Fruit fly (Drosophila melanogaster) whole organism, embryonic: Measurements from ENCODE around the gene m-cup.

Experiments used
- CG12744 ChIP-seq: fragments of 200-800 bp; sonication (Bioruptor generic); optimal IDR thresholded peaks from 2 replicates; lab custom pipeline; 2016; ENCODE audit warnings: missing biosample characterization, missing genetic modification characterization
- CG14965 ChIP-seq: fragments of 200-800 bp; sonication (Bioruptor generic); optimal IDR thresholded peaks from 2 replicates; lab custom pipeline; 2016; ENCODE audit warnings: missing biosample characterization, missing genetic modification characterization, borderline replicate concordance
- Dll ChIP-seq: fragments of 200-800 bp; sonication (Bioruptor generic); IDR thresholded peaks from 4 replicates; pipeline ENCODE4 v1.3.6; 2022; ENCODE audit warnings: missing biosample characterization, missing genetic modification characterization; ENCODE audit not compliant: partially characterized antibody
- chm ChIP-seq: fragments of 200-800 bp; sonication (Bioruptor generic); IDR thresholded peaks from 2 replicates; pipeline ENCODE4 v1.3.6; 2022; ENCODE audit warnings: missing biosample characterization, missing genetic modification characterization
- dmrt11E ChIP-seq: fragments of 200-800 bp; sonication (Bioruptor generic); optimal IDR thresholded peaks from 3 replicates; lab custom pipeline; 2018; ENCODE audit warnings: missing biosample characterization, mild to moderate bottlenecking, missing genetic modification characterization, moderate library complexity
- eyg ChIP-seq: fragments of 200-800 bp; sonication (Bioruptor generic); optimal IDR thresholded peaks from 3 replicates; lab custom pipeline; 2016; ENCODE audit warnings: missing biosample characterization, missing genetic modification characterization
- fu2 ChIP-seq: fragments of 200-800 bp; sonication (Bioruptor generic); optimal IDR thresholded peaks from 2 replicates; lab custom pipeline; 2016; ENCODE audit warnings: missing biosample characterization, missing genetic modification characterization
- scrt ChIP-seq: fragments of 200-800 bp; sonication (Bioruptor generic); optimal IDR thresholded peaks from 2 replicates; lab custom pipeline; 2018; ENCODE audit warnings: missing biosample characterization, mild to moderate bottlenecking, missing genetic modification characterization, moderate library complexity
- sna ChIP-seq: fragments of 200-800 bp; sonication (Bioruptor generic); IDR thresholded peaks from 2 replicates; pipeline ENCODE4 v1.3.6; 2022; ENCODE audit warnings: missing biosample characterization, missing genetic modification characterization; ENCODE audit not compliant: partially characterized antibody

DNA sequence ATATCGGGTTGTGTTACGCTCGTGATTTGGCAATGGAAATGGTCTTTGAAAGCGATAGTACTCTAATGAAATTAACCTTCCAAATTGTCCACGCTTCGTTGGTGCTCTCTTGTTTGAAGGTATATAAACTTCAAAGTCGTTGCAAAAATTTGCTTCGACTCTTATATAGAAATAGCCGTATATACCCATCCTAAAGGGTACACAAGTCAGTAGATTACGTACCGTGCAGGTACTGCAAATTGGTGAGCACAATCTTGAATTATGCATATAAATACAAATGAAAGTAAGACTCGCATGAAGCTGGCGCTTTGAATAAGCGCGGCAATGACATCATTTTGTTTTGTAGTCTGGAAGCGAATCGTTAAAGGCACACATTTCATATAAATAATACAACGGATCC, 33.0 kb downstream of the m-cup start:
- no peak for TF ChIP-seq scrt
- no peak for TF ChIP-seq dmrt11E (tag; lab: Kevin White, UChicago)
- TF ChIP-seq CG14965 (GFP tag; lab: Kevin White, UChicago): no peak
- no peak for TF ChIP-seq chm (GFP tag; lab: Robert Waterston, UW)
- no peak for TF ChIP-seq Dll (GFP tag; lab: Robert Waterston, UW)
- TF ChIP-seq sna: no peak
- TF ChIP-seq CG12744 (GFP tag; lab: Kevin White, UChicago): no peak
- TF ChIP-seq eyg (GFP tag; lab: Kevin White, UChicago): no peak
- no peak for TF ChIP-seq fu2 (GFP tag; lab: Kevin White, UChicago)
